Worm (Caenorhabditis elegans) whole organism, L2 larva: Measurements from ENCODE around the gene drl-1.

ENCODE experiments used
- ama-1 ChIP-seq: fragments of 150-350 bp; optimal IDR thresholded peaks from 2 replicates; lab custom pipeline; 2018; ENCODE audit warnings: inconsistent platforms
- fos-1 ChIP-seq: fragments of 150-350 bp; optimal IDR thresholded peaks from 2 replicates; lab custom pipeline; 2014; ENCODE audit warnings: missing biosample characterization, missing genetic modification characterization
- lin-13 ChIP-seq: fragments of 150-350 bp; optimal IDR thresholded peaks from 2 replicates; lab custom pipeline; 2014; ENCODE audit warnings: missing biosample characterization, missing genetic modification reagents, missing genetic modification characterization
- lsy-2 ChIP-seq, 2 experiments: fragments of 150-350 bp in 1 of 2; sonication (generic microtip) in 1 of 2; optimal IDR thresholded peaks; 2 replicates each; lab custom pipeline; 2014 to 2017; ENCODE audit warnings: missing biosample characterization in 2 of 2, missing genetic modification characterization in 2 of 2
- mab-5 ChIP-seq: fragments of 150-350 bp; optimal IDR thresholded peaks from 2 replicates; lab custom pipeline; 2014; ENCODE audit warnings: missing biosample characterization, missing genetic modification characterization
- mdl-1 ChIP-seq, 2 experiments: fragments of 150-350 bp in 1 of 2; sonication (generic microtip) in 1 of 2; optimal IDR thresholded peaks; 2 replicates each; lab custom pipeline; 2017; ENCODE audit warnings: missing biosample characterization in 2 of 2, missing genetic modification characterization in 2 of 2
- nhr-11 ChIP-seq: fragments of 150-350 bp; optimal IDR thresholded peaks from 2 replicates; lab custom pipeline; 2014; ENCODE audit warnings: missing biosample characterization, missing genetic modification characterization
- skn-1 ChIP-seq: sonication (generic microtip); optimal IDR thresholded peaks from 2 replicates; lab custom pipeline; 2017; ENCODE audit warnings: missing biosample characterization, missing genetic modification characterization
- unc-62 ChIP-seq: fragments of 150-350 bp; optimal IDR thresholded peaks from 2 replicates; lab custom pipeline; 2014; ENCODE audit warnings: missing biosample characterization, missing genetic modification reagents, missing genetic modification characterization
- zag-1 ChIP-seq: fragments of 150-350 bp; optimal IDR thresholded peaks from 2 replicates; lab custom pipeline; 2014; ENCODE audit warnings: missing biosample characterization, missing genetic modification characterization
- ztf-11 ChIP-seq: sonication (generic microtip); optimal IDR thresholded peaks from 2 replicates; lab custom pipeline; 2017; ENCODE audit warnings: missing biosample characterization, missing genetic modification characterization

DNA sequence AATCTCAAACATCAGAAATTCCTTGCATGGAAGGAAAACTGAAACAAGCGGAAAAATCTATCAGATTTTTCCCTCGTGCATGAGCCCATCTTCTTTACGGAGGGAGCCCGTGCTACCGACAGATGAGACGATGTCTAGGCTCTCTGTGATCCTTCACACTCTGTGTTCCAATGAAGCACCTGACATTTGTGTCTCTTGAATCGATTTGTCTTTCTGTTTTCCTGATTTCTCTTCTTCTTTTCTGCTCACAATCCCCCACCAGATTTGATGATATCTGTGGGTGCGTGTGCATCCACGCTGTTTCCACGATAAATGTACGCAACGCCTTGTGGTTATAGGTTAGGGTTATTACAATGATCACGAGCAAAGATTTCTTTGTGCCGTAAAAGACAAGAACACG, 54.0 kb downstream of the drl-1 start:
- no peak for TF ChIP-seq lsy-2 (tag; optimal IDR thresholded peaks at IDR 0.05; lab: Kevin White, UChicago)
- no peak for TF ChIP-seq zag-1 (tag; lab: Kevin White, UChicago)
- no peak for TF ChIP-seq skn-1
- TF ChIP-seq mdl-1 (tag; optimal IDR thresholded peaks at IDR 0.05; lab: Kevin White, UChicago) = no peak
- no peak for TF ChIP-seq ztf-11 (tag; lab: Kevin White, UChicago)
- TF ChIP-seq nhr-11 (tag; lab: Kevin White, UChicago) = no peak
- TF ChIP-seq mab-5 (tag; lab: Kevin White, UChicago) = no peak
- no peak for TF ChIP-seq unc-62
- no peak for TF ChIP-seq fos-1 (tag; lab: Kevin White, UChicago)
- no peak for TF ChIP-seq lin-13
- TF ChIP-seq ama-1 (lab: Kevin White, UChicago) = no peak
